Worm (Caenorhabditis elegans) whole organism, L4 larva: Measurements from ENCODE around the gene F38E11.6.
A peak's percentile ranks its signal among the peaks of the same experiment; 100 is the strongest.

Source experiments
- D1046.2 ChIP-seq: fragments of 200-800 bp; sonication (Bioruptor generic); IDR thresholded peaks from 2 replicates; pipeline ENCODE4 v1.3.6; 2022; ENCODE audit warnings: missing genetic modification characterization, missing compliant biosample characterization
- R02D3.7 ChIP-seq: fragments of 150-350 bp; sonication (generic microtip); optimal IDR thresholded peaks from 3 replicates; lab custom pipeline; 2014; ENCODE audit warnings: missing biosample characterization, missing genetic modification characterization
- T20F7.1 ChIP-seq: fragments of 200-800 bp; sonication (Bioruptor generic); optimal IDR thresholded peaks from 2 replicates; lab custom pipeline; 2018; ENCODE audit warnings: mild to moderate bottlenecking, missing genetic modification characterization, missing compliant biosample characterization
- Y75B8A.6 ChIP-seq: fragments of 200-800 bp; sonication (Bioruptor generic); IDR thresholded peaks from 2 replicates; pipeline ENCODE4 v1.3.6; 2022; ENCODE audit warnings: missing genetic modification reagents, missing genetic modification characterization, missing compliant biosample characterization
- ZK546.5 ChIP-seq, 2 experiments: sonication (generic microtip); optimal IDR thresholded peaks; 2 replicates each; lab custom pipeline; 2017; ENCODE audit warnings: missing biosample characterization in 2 of 2, missing genetic modification characterization in 2 of 2
- aha-1 ChIP-seq: fragments of 150-350 bp; peaks from one replicate; lab custom pipeline; 2014; ENCODE audit warnings: missing biosample characterization, missing genetic modification characterization
- arid-1 ChIP-seq: fragments of 200-800 bp; sonication (Bioruptor generic); conservative IDR thresholded peaks from 2 replicates; pipeline ENCODE4 v1.3.6; 2022; ENCODE audit warnings: missing genetic modification reagents, missing genetic modification characterization, missing compliant biosample characterization
- attf-4 ChIP-seq: sonication (generic microtip); optimal IDR thresholded peaks from 3 replicates; lab custom pipeline; 2017; ENCODE audit warnings: missing biosample characterization, missing genetic modification characterization
- ceh-28 ChIP-seq: fragments of 150-350 bp; optimal IDR thresholded peaks from 2 replicates; lab custom pipeline; 2014; ENCODE audit warnings: missing biosample characterization, missing genetic modification reagents, missing genetic modification characterization
- ceh-32 ChIP-seq: sonication (generic microtip); optimal IDR thresholded peaks from 2 replicates; lab custom pipeline; 2016; ENCODE audit warnings: mild to moderate bottlenecking, missing genetic modification characterization, missing compliant biosample characterization; ENCODE audit not compliant: poor library complexity
- ceh-82 ChIP-seq: sonication (generic microtip); optimal IDR thresholded peaks from 2 replicates; lab custom pipeline; 2017; ENCODE audit warnings: missing biosample characterization, missing genetic modification characterization
- dmd-8 ChIP-seq: fragments of 200-800 bp; sonication (Bioruptor generic); IDR thresholded peaks from 2 replicates; pipeline ENCODE4 v1.3.6; 2022; ENCODE audit warnings: missing genetic modification characterization, missing compliant biosample characterization
- egl-27 ChIP-seq: sonication (generic microtip); optimal IDR thresholded peaks from 3 replicates; lab custom pipeline; 2017; ENCODE audit warnings: missing biosample characterization, missing genetic modification reagents, missing genetic modification characterization
- gei-8 ChIP-seq: fragments of 200-800 bp; sonication (Bioruptor generic); optimal IDR thresholded peaks from 2 replicates; lab custom pipeline; 2018; ENCODE audit warnings: mild to moderate bottlenecking, missing genetic modification characterization, missing compliant biosample characterization
- hlh-30 ChIP-seq: sonication (generic microtip); optimal IDR thresholded peaks from 2 replicates; lab custom pipeline; 2017; ENCODE audit warnings: antibody characterized with exemption, mild to moderate bottlenecking, missing genetic modification characterization, missing compliant biosample characterization; ENCODE audit not compliant: insufficient read depth
- jun-1 ChIP-seq: fragments of 150-350 bp; optimal IDR thresholded peaks from 2 replicates; lab custom pipeline; 2014; ENCODE audit warnings: missing biosample characterization, missing genetic modification reagents, missing genetic modification characterization
- lin-29 ChIP-seq: fragments of 200-800 bp; sonication (Bioruptor generic); IDR thresholded peaks from 2 replicates; pipeline ENCODE4 v1.3.6; 2022; ENCODE audit warnings: missing genetic modification reagents, missing genetic modification characterization, missing compliant biosample characterization
- lin-39 ChIP-seq: fragments of 150-350 bp; optimal IDR thresholded peaks from 2 replicates; lab custom pipeline; 2014; ENCODE audit warnings: missing biosample characterization, missing genetic modification reagents, missing genetic modification characterization
- lir-3 ChIP-seq: sonication (generic microtip); optimal IDR thresholded peaks from 2 replicates; lab custom pipeline; 2016; ENCODE audit warnings: mild to moderate bottlenecking, missing genetic modification characterization, missing compliant biosample characterization
- mes-2 ChIP-seq: sonication (generic microtip); optimal IDR thresholded peaks from 2 replicates; lab custom pipeline; 2016; ENCODE audit warnings: missing genotype, mild to moderate bottlenecking, missing genetic modification characterization, missing compliant biosample characterization; ENCODE audit not compliant: poor library complexity, severe bottlenecking
- mxl-3 ChIP-seq: fragments of 200-800 bp; sonication (Bioruptor generic); optimal IDR thresholded peaks from 2 replicates; lab custom pipeline; 2018; ENCODE audit warnings: mild to moderate bottlenecking, missing genetic modification characterization, missing compliant biosample characterization
- nhr-102 ChIP-seq: sonication (generic microtip); optimal IDR thresholded peaks from 2 replicates; lab custom pipeline; 2016; ENCODE audit warnings: mild to moderate bottlenecking, missing genetic modification characterization, moderate library complexity, missing compliant biosample characterization
- nhr-111 ChIP-seq: fragments of 200-800 bp; sonication (Bioruptor generic); optimal IDR thresholded peaks from 2 replicates; lab custom pipeline; 2018; ENCODE audit warnings: mild to moderate bottlenecking, missing genetic modification characterization, missing compliant biosample characterization
- nhr-28 ChIP-seq: fragments of 150-350 bp; optimal IDR thresholded peaks from 2 replicates; lab custom pipeline; 2014; ENCODE audit warnings: missing biosample characterization, missing genetic modification characterization
- nhr-77 ChIP-seq: fragments of 150-350 bp; optimal IDR thresholded peaks from 2 replicates; lab custom pipeline; 2014; ENCODE audit warnings: missing biosample characterization, missing genetic modification characterization
- pha-4 ChIP-seq, 2 experiments: fragments of 150-350 bp in 1 of 2; fragments of 200-800 bp in 1 of 2; sonication (Bioruptor generic) in 1 of 2; IDR thresholded peaks in 1 of 2; optimal IDR thresholded peaks in 1 of 2; 2 replicates each; pipeline versions ENCODE4 v1.3.6 to Lab custom; 2014 to 2022; ENCODE audit warnings: missing genetic modification characterization in 2 of 2, missing genetic modification reagents in 2 of 2, missing biosample characterization in 1 of 2, missing compliant biosample characterization in 1 of 2
- saeg-2 ChIP-seq: fragments of 200-800 bp; sonication (Bioruptor generic); IDR thresholded peaks from 2 replicates; pipeline ENCODE4 v1.3.6; 2022; ENCODE audit warnings: missing genetic modification reagents, missing genetic modification characterization, missing compliant biosample characterization
- skn-1 ChIP-seq: fragments of 150-350 bp; optimal IDR thresholded peaks from 2 replicates; lab custom pipeline; 2014; ENCODE audit warnings: missing biosample characterization, missing genetic modification characterization
- spr-1 ChIP-seq: sonication (generic microtip); optimal IDR thresholded peaks from 2 replicates; lab custom pipeline; 2016; ENCODE audit warnings: mild to moderate bottlenecking, missing genetic modification characterization, missing compliant biosample characterization
- tag-97 ChIP-seq: fragments of 200-800 bp; sonication (Bioruptor generic); IDR thresholded peaks from 2 replicates; pipeline ENCODE4 v1.3.6; 2022; ENCODE audit warnings: missing genetic modification characterization, missing compliant biosample characterization
- zip-11 ChIP-seq: fragments of 200-800 bp; sonication (Bioruptor generic); IDR thresholded peaks from 2 replicates; pipeline ENCODE4 v1.3.6; 2022; ENCODE audit warnings: missing genetic modification characterization, missing compliant biosample characterization
- ztf-7 ChIP-seq: fragments of 150-350 bp; optimal IDR thresholded peaks from 2 replicates; lab custom pipeline; 2014; ENCODE audit warnings: missing biosample characterization, missing genetic modification characterization

F38E11.6 gene

DNA sequence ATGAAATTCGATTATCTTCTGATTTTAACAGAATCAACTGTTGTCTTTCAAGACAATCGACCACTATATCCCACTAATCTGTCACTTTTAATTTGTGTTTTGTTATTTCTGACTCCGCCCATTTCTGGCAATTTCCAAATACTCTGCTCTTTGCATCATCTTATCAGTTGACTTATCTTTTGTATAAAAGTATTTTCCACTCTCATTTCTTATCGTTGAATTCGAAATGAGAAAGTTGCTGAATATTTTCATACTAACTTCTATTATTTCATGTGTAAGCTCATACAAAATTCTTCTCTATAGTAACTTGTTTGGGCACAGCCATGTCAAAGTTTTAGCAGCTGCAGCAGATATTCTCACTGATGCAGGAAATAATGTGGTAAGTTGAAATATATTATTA lies 32.8 kb upstream of the F38E11.6 start, which contains the start of gene ugt-21:
Gene ugt-21 (plus strand): TSS at position 212 of the 400 bp plus-strand sequence.
- TF ChIP-seq aha-1 (peak; percentile 87), ztf-7 (peak; percentile 57), lir-3 (tag; lab: Kevin White, UChicago) (no peak)

DNA sequence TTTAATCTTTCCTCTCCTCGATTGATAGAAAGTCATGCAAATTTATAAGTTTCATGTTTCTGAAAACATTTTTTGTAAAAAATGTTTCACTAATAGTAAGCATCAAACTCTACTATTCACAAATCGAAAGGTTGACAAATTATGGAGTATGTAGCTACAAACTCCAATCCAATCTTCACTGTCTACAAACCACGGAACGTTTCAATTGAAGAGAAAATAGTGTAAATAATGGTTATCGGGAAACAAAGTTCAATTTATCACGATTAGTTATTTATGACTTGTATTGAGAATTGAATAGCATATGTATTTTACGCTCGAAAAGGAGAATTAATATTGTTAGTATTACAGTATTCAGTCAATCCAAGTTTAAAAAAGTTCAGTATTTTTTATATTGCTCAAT lies 32.3 kb upstream of the F38E11.6 start:
- TF ChIP-seq hlh-30 (tag; lab: Kevin White, UChicago) (no peak), attf-4 (tag; lab: Kevin White, UChicago) (no peak), saeg-2 (GFP tag; lab: Robert Waterston, UW) (no peak), pha-4 (GFP tag; IDR thresholded peaks at IDR 0.05; lab: Robert Waterston, UW) (no peak), pha-4 (tag; optimal IDR thresholded peaks at IDR 0.05; lab: Kevin White, UChicago) (no peak), spr-1 (tag; lab: Kevin White, UChicago) (no peak), nhr-28 (peak; percentile 94), D1046.2 (GFP tag; lab: Robert Waterston, UW) (no peak)

DNA sequence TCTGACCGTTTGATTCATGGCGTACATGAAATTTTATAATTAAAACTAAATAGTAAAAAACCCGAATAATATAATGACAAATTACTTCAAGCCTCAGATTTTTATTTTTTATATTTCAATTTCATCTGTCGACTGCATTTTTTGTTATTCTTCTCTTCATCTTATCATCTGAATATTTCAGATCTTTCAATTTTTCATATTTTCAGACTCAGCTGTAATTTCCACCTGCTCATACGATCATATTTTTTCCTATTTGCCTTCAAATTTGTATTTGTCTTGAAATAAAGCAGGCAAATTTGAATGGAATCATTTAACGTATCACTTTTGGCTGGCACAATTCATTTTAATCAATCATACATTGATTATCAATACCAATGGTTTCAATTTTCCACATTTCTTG lies 30.8 kb upstream of the F38E11.6 start, which contains the start of gene sru-4:
Gene sru-4 (plus strand): TSS at position 301 of the 400 bp plus-strand sequence.
- TF ChIP-seq Y75B8A.6 (GFP tag; lab: Robert Waterston, UW) (no peak), ceh-28 (no peak), tag-97 (GFP tag; lab: Robert Waterston, UW) (no peak), mes-2 (tag; lab: Kevin White, UChicago) (no peak), dmd-8 (GFP tag; lab: Robert Waterston, UW) (no peak), zip-11 (GFP tag; lab: Robert Waterston, UW) (no peak), lir-3 (tag; lab: Kevin White, UChicago) (no peak), gei-8 (no peak), skn-1 (tag; lab: Kevin White, UChicago) (no peak), ZK546.5 (tag; optimal IDR thresholded peaks at IDR 0.05; lab: Kevin White, UChicago) (no peak), lin-29 (no peak), mxl-3 (GFP tag; lab: Kevin White, UChicago) (no peak), T20F7.1 (GFP tag; lab: Kevin White, UChicago) (no peak), egl-27 (tag; lab: Kevin White, UChicago) (no peak), ceh-82 (tag; lab: Kevin White, UChicago) (no peak), jun-1 (tag; lab: Kevin White, UChicago) (no peak), nhr-111 (GFP tag; lab: Kevin White, UChicago) (no peak), ztf-7 (no peak), ceh-32 (tag; lab: Kevin White, UChicago) (no peak), arid-1 (GFP tag; lab: Robert Waterston, UW) (no peak)

DNA sequence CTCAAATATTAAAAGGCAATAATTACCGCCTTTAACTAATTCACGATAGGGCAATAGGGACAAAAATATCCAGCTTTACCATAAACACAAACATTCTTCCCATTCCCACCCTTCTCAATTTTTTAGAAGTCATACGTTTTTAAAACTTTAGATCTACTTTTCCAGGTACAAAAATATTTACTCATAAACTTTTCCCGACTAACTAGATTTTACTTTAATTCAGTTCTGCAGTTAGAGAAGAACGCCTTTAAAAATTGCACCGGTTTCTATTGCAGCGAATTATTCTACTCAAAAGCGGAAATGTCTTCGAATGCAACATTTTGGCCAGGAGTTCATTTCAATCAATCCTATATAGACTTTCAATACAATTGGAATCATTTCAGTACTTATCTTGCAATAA lies 29.0 kb upstream of the F38E11.6 start, which contains the start of gene sru-3:
Gene sru-3 (plus strand): TSS at position 301 of the 400 bp plus-strand sequence.
- no peak for TF ChIP-seq nhr-77 (tag; lab: Kevin White, UChicago)
- no peak for TF ChIP-seq R02D3.7 (tag; lab: Kevin White, UChicago)
- TF ChIP-seq, all 104 proteins: peak for 0

DNA sequence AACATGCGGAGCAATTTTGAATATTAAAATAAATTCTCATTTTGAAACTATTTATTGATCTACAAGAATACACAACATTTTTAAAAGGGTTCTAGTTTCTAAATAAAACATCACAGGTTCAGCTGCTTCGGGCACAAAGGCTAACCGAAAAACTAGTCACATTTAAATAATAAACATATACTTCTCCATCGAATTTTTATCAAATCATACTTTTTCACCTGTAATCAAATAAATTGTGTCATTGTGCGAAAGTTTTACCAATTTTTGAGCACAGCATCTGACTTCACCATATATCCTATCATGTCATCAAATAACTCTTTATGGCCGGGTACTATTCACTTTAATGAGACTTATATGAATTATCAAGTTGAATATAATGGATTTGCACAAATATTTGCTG lies 23.0 kb upstream of the F38E11.6 start, which contains the start of gene sru-6:
Gene sru-6 (plus strand): TSS at position 301 of the 400 bp plus-strand sequence.
- TF ChIP-seq nhr-102 (tag; lab: Kevin White, UChicago) (no peak), lin-39 (no peak)
